Fruit fly (Drosophila melanogaster): ENCODE data around the gene CG5196.

Gene CG5196

DNA sequence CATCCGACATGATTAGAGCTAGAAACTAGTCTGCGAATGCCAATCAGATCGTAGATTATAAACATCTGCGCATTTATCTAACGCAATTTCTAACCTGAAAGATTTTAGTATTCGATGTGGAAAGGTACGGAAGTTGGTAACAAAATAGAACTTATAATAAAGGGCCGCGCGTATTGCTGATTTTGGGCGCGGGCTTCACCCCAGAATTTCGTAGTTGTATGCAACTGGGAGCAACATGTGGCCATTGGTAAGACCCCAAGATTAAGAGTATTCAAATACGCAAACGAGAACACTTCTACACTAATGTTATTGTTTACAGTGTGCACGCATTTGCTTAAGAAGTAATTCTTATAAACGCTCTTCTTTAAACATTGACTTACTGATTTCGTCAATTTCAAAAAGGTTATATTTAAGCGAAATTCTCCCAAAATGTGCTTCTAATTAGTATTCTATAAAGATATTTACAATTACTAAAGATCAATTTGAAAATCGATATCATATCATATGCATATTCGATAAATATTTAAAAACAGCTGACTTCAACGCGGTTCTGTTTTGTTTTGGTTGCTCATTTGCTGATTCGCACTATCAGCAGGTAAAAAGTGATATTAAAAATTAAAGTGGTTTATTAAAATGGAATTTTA lies 51.9 kb downstream of the CG5196 start, which contains the start of the genes CG5961 and Polr3C:
TSS of gene CG5961 (minus strand) at position 416 of the 644 bp plus-strand sequence.
TSS of gene Polr3C (plus strand) at position 536 of the 644 bp plus-strand sequence.
- no peak for TF ChIP-seq pdm3 (GFP tag; optimal IDR thresholded peaks at IDR 0.05)
- TF ChIP-seq fkh (GFP tag; optimal IDR thresholded peaks at IDR 0.05) = peak; percentile 91
- no peak for TF ChIP-seq CG34406 (GFP tag; optimal IDR thresholded peaks at IDR 0.05)
- TF ChIP-seq CG16779 (tag; optimal IDR thresholded peaks at IDR 0.05) = no peak
- no peak for TF ChIP-seq Gug (GFP tag; IDR thresholded peaks at IDR 0.05)
- TF ChIP-seq Eip78C (GFP tag) = peak; percentile 13
- TF ChIP-seq esn (GFP tag; optimal IDR thresholded peaks at IDR 0.05) = peak; percentile 19
- no peak for TF ChIP-seq acj6 (GFP tag; optimal IDR thresholded peaks at IDR 0.05)
- no peak for TF ChIP-seq Sox15 (GFP tag; optimal IDR thresholded peaks at IDR 0.05)

Data from whole organism, prepupa.